Fruit fly (Drosophila melanogaster) whole organism, prepupa: ENCODE data around the gene ProRS-m.
A peak's percentile ranks its signal among the peaks of the same experiment; 100 is the strongest.

Experiments used
- CG10631 ChIP-seq: fragments of 200-800 bp; sonication (Bioruptor generic); optimal IDR thresholded peaks from 2 replicates; lab custom pipeline; 2016; ENCODE audit warnings: missing biosample characterization, missing genetic modification characterization
- CG10669 ChIP-seq: fragments of 200-800 bp; sonication (Bioruptor generic); optimal IDR thresholded peaks from 3 replicates; lab custom pipeline; 2018; ENCODE audit warnings: missing biosample characterization, mild to moderate bottlenecking, missing genetic modification characterization, moderate library complexity
- CG11902 ChIP-seq: fragments of 200-800 bp; sonication (Bioruptor generic); optimal IDR thresholded peaks from 3 replicates; lab custom pipeline; 2016; ENCODE audit warnings: missing biosample characterization, missing genetic modification characterization
- CG15336 ChIP-seq: fragments of 200-800 bp; sonication (Bioruptor generic); IDR thresholded peaks from 2 replicates; pipeline ENCODE4 v1.3.6; 2022; ENCODE audit warnings: missing biosample characterization, missing genetic modification characterization
- CG3032 ChIP-seq: fragments of 200-800 bp; optimal IDR thresholded peaks from 2 replicates; lab custom pipeline; 2019; ENCODE audit warnings: missing biosample characterization, mild to moderate bottlenecking, missing genetic modification characterization, moderate library complexity
- CG31627 ChIP-seq: fragments of 200-800 bp; sonication (Bioruptor generic); optimal IDR thresholded peaks from 3 replicates; lab custom pipeline; 2016; ENCODE audit warnings: missing biosample characterization, missing genetic modification characterization
- CG32006 ChIP-seq: fragments of 200-800 bp; sonication (Bioruptor generic); optimal IDR thresholded peaks from 3 replicates; lab custom pipeline; 2017; ENCODE audit warnings: missing biosample characterization, mild to moderate bottlenecking, missing genetic modification characterization
- CG34406 ChIP-seq: fragments of 200-800 bp; sonication (Bioruptor generic); optimal IDR thresholded peaks from 3 replicates; lab custom pipeline; 2016; ENCODE audit warnings: missing biosample characterization, missing genetic modification characterization
- CG6163 ChIP-seq: fragments of 200-800 bp; sonication (Bioruptor generic); IDR thresholded peaks from 3 replicates; pipeline ENCODE4 v1.3.6; 2022; ENCODE audit warnings: missing biosample characterization, missing genetic modification characterization
- CG6276 ChIP-seq: fragments of 200-800 bp; sonication (Bioruptor generic); optimal IDR thresholded peaks from 2 replicates; lab custom pipeline; 2017; ENCODE audit warnings: missing biosample characterization, mild to moderate bottlenecking, missing genetic modification characterization
- CG6808 ChIP-seq: fragments of 200-800 bp; sonication (Bioruptor generic); optimal IDR thresholded peaks from 3 replicates; lab custom pipeline; 2017; ENCODE audit warnings: missing biosample characterization, missing genetic modification characterization, mild to moderate bottlenecking, moderate library complexity, missing genetic modification reagents
- CG6854 ChIP-seq: fragments of 200-800 bp; sonication (Bioruptor generic); optimal IDR thresholded peaks from 2 replicates; lab custom pipeline; 2017; ENCODE audit warnings: missing biosample characterization, mild to moderate bottlenecking, missing genetic modification characterization
- CG7368 ChIP-seq: fragments of 200-800 bp; sonication (Bioruptor generic); optimal IDR thresholded peaks from 3 replicates; lab custom pipeline; 2016; ENCODE audit warnings: missing biosample characterization, missing genetic modification characterization
- CG8119 ChIP-seq: fragments of 200-800 bp; sonication (Bioruptor generic); IDR thresholded peaks from 3 replicates; pipeline ENCODE4 v1.3.6; 2022; ENCODE audit warnings: missing biosample characterization, missing genetic modification characterization
- CG9139 ChIP-seq: fragments of 200-800 bp; sonication (Bioruptor generic); optimal IDR thresholded peaks from 3 replicates; lab custom pipeline; 2017; ENCODE audit warnings: missing biosample characterization, mild to moderate bottlenecking, missing genetic modification characterization
- Eip75B ChIP-seq: fragments of 200-800 bp; sonication (Bioruptor generic); optimal IDR thresholded peaks from 3 replicates; lab custom pipeline; 2016; ENCODE audit warnings: missing biosample characterization, missing genetic modification characterization
- Eip78C ChIP-seq: fragments of 200-800 bp; sonication (Bioruptor generic); peaks from one replicate; lab custom pipeline; 2016; ENCODE audit warnings: missing biosample characterization, missing genetic modification characterization
- Ets21C ChIP-seq: fragments of 200-800 bp; sonication (Bioruptor generic); optimal IDR thresholded peaks from 3 replicates; lab custom pipeline; 2016; ENCODE audit warnings: missing biosample characterization, missing genetic modification characterization
- Ets96B ChIP-seq: fragments of 200-800 bp; optimal IDR thresholded peaks from 2 replicates; lab custom pipeline; 2019; ENCODE audit warnings: missing biosample characterization, mild to moderate bottlenecking, missing genetic modification characterization, moderate library complexity
- Hr39 ChIP-seq: fragments of 200-800 bp; sonication (Bioruptor generic); optimal IDR thresholded peaks from 2 replicates; lab custom pipeline; 2016; ENCODE audit warnings: missing biosample characterization, missing genetic modification characterization
- Lpt ChIP-seq: fragments of 200-800 bp; sonication (Bioruptor generic); optimal IDR thresholded peaks from 3 replicates; lab custom pipeline; 2016; ENCODE audit warnings: missing biosample characterization, missing genetic modification characterization
- Met ChIP-seq: fragments of 200-800 bp; sonication (Bioruptor generic); optimal IDR thresholded peaks from 3 replicates; lab custom pipeline; 2016; ENCODE audit warnings: missing biosample characterization, missing genetic modification characterization
- Smox ChIP-seq: fragments of 200-800 bp; sonication (Bioruptor generic); optimal IDR thresholded peaks from 3 replicates; lab custom pipeline; 2016; ENCODE audit warnings: missing biosample characterization, missing genetic modification characterization
- achi ChIP-seq: fragments of 200-800 bp; sonication (Bioruptor generic); optimal IDR thresholded peaks from 3 replicates; lab custom pipeline; 2016; ENCODE audit warnings: missing biosample characterization, missing genetic modification characterization
- acj6 ChIP-seq: fragments of 200-800 bp; sonication (Bioruptor generic); optimal IDR thresholded peaks from 3 replicates; lab custom pipeline; 2016; ENCODE audit warnings: missing biosample characterization, missing genetic modification characterization
- cyc ChIP-seq: fragments of 200-800 bp; sonication (Bioruptor generic); optimal IDR thresholded peaks from 3 replicates; lab custom pipeline; 2016; ENCODE audit warnings: missing biosample characterization, missing genetic modification characterization
- dsx ChIP-seq: fragments of 200-800 bp; optimal IDR thresholded peaks from 3 replicates; lab custom pipeline; 2019; ENCODE audit warnings: missing biosample characterization, mild to moderate bottlenecking, missing genetic modification characterization, moderate library complexity; ENCODE audit not compliant: poor library complexity, severe bottlenecking
- eg ChIP-seq: fragments of 200-800 bp; sonication (Bioruptor generic); IDR thresholded peaks from 3 replicates; pipeline ENCODE4 v1.3.6; 2022; ENCODE audit warnings: missing biosample characterization, missing genetic modification characterization
- esn ChIP-seq: fragments of 200-800 bp; sonication (Bioruptor generic); optimal IDR thresholded peaks from 2 replicates; lab custom pipeline; 2016; ENCODE audit warnings: missing biosample characterization, mild to moderate bottlenecking, missing genetic modification characterization, moderate library complexity
- fd85E ChIP-seq: fragments of 200-800 bp; sonication (Bioruptor generic); optimal IDR thresholded peaks from 3 replicates; lab custom pipeline; 2016; ENCODE audit warnings: missing biosample characterization, missing genetic modification characterization
- fkh ChIP-seq: fragments of 200-800 bp; sonication (Bioruptor generic); optimal IDR thresholded peaks from 3 replicates; lab custom pipeline; 2017; ENCODE audit warnings: missing biosample characterization, mild to moderate bottlenecking, missing genetic modification characterization, moderate library complexity
- lz ChIP-seq: fragments of 200-800 bp; sonication (Bioruptor generic); optimal IDR thresholded peaks from 3 replicates; lab custom pipeline; 2016; ENCODE audit warnings: missing biosample characterization, missing genetic modification characterization
- ss ChIP-seq, 2 experiments: fragments of 200-800 bp; sonication (Bioruptor generic); optimal IDR thresholded peaks; 2 replicates in 1 of 2; 3 replicates in 1 of 2; lab custom pipeline; 2017 to 2018; ENCODE audit warnings: mild to moderate bottlenecking in 2 of 2, missing biosample characterization in 2 of 2, missing genetic modification characterization in 2 of 2, moderate library complexity in 1 of 2
- svp ChIP-seq: fragments of 200-800 bp; sonication (Bioruptor generic); peaks from one replicate; lab custom pipeline; 2016; ENCODE audit warnings: missing biosample characterization, missing genetic modification characterization
- topi ChIP-seq: fragments of 200-800 bp; sonication (Bioruptor generic); optimal IDR thresholded peaks from 3 replicates; lab custom pipeline; 2016; ENCODE audit warnings: missing biosample characterization, missing genetic modification characterization
- vri ChIP-seq: fragments of 200-800 bp; sonication (Bioruptor generic); optimal IDR thresholded peaks from 3 replicates; lab custom pipeline; 2016; ENCODE audit warnings: missing biosample characterization, mild to moderate bottlenecking, missing genetic modification characterization

The ProRS-m gene

dm6 chr3L:2651800-2652199, at the start of gene ProRS-m, which contains the start of the genes CG42304 and Snup (continued):
- TF ChIP-seq eg (GFP tag; lab: Robert Waterston, UW) (peak; percentile 53; the same call in 2 of the 3 replicates), acj6 (no peak), ss (GFP tag; optimal IDR thresholded peaks at IDR 0.05; lab: Kevin White, UChicago) (no peak), CG9139 (GFP tag; lab: Kevin White, UChicago) (no peak), CG11902 (GFP tag; lab: Kevin White, UChicago) (peak; percentile 37), Ets21C (GFP tag; lab: Kevin White, UChicago) (no peak), CG7368 (GFP tag; lab: Kevin White, UChicago) (peak; percentile 21)

dm6 chr3L:2661322-2661721, 9.7 kb upstream of the ProRS-m start, which contains the start of gene CG33234:
CG33234 (plus strand) TSS chr3L:2661622.
- no peak for TF ChIP-seq CG7368 (GFP tag; lab: Kevin White, UChicago)
- no peak for TF ChIP-seq CG10669
- no peak for TF ChIP-seq CG6276 (GFP tag; lab: Kevin White, UChicago)
- no peak for TF ChIP-seq CG6854
- TF ChIP-seq CG32006 (GFP tag; lab: Kevin White, UChicago) = no peak
- TF ChIP-seq esn (GFP tag; lab: Kevin White, UChicago) = no peak
- TF ChIP-seq, all 60 proteins: peak for 0

- TF ChIP-seq cyc (GFP tag; lab: Kevin White, UChicago) = no peak
- TF ChIP-seq Lpt (GFP tag; lab: Kevin White, UChicago) = no peak
- TF ChIP-seq CG10631 (GFP tag; lab: Kevin White, UChicago) = no peak
- TF ChIP-seq Smox (GFP tag; lab: Kevin White, UChicago) = no peak
- TF ChIP-seq fd85E (GFP tag; lab: Kevin White, UChicago) = no peak
- TF ChIP-seq Eip78C (GFP tag; lab: Kevin White, UChicago) = no peak
- TF ChIP-seq CG31627 (GFP tag; lab: Kevin White, UChicago) = no peak
- TF ChIP-seq CG7368 (GFP tag; lab: Kevin White, UChicago) = no peak
- no peak for TF ChIP-seq CG3032
- TF ChIP-seq acj6 = no peak
- TF ChIP-seq Hr39 = no peak
- no peak for TF ChIP-seq svp (GFP tag; lab: Kevin White, UChicago)
- TF ChIP-seq, all 60 proteins: peak for 0
Observed at dm6 chr3L:2659339-2659738, 7.7 kb upstream of the ProRS-m start, which contains the start of gene CG33233. CG33233 (plus strand) TSS chr3L:2659639.

DNA sequence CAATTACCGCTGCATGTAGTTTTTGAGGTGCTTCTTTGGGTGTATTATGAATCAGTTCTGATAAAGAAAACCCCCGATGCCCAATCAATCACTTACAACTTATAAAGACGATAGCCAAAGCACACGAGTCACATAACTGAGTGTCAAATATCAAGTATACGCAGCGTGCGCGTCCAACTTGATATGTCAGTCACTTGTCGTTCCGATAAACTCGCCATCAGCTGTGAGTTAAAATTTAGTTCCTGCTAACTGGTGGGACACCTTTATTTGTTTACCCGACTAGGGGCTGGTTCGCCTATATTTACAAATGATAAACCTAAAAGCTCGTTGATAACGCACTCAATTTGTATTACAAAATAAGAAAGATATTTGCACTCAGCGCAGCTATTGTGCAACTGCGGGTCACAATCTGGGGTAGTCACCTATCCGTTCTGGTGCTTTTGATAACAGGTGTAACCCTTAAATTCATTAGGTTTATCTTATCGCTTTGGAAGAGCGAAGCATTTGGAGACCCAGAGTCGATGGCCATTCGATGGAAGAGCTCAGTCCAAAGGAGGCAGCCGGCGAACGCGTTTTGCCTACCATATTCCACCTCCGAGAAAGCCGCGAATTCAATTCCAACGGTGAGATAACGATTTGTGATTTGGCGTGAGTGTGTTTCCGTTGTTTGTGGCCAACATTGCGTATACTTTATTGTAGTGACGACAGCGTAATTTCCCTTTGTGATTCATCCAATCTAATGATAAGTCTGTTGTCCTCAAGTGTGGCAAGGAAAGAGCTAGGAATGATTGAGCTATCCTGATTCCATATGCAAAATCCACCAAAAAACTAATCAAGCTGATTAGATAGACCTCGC, 3.9 kb downstream of the ProRS-m start, which contains the start of gene CG1246:
CG1246 (plus strand) TSS at position 526 of the 856 bp plus-strand sequence.
- TF ChIP-seq vri (GFP tag; lab: Kevin White, UChicago) (peak; percentile 96), fkh (peak; percentile 70), Ets96B (tag; lab: Kevin White, UChicago) (no peak), CG6276 (GFP tag; lab: Kevin White, UChicago) (no peak), dsx (GFP tag; lab: Kevin White, UChicago) (no peak), acj6 (no peak), topi (no peak), CG15336 (GFP tag; lab: Robert Waterston, UW) (no peak)

DNA sequence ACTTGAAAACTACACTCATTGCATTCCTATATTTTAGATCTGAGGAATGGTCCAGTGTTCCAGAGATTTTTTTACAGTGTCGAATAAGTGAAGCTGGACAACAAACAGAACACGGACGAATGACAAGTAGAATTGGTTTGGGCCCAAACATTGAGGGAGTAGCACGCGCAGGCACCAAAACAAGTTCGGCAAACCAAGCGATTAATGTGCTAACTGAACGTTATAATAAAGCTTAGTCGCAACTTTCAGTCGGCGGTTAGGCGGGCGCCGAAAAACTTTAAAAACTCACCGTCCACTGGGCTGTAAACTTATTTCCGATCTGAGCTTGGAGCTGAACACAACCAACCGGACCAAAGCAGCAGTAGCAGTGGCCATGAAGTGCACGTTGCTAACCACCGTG, 6.6 kb downstream of the ProRS-m start, which contains the start of gene CG1143:
CG1143 (plus strand) TSS at position 301 of the 400 bp plus-strand sequence.
- no peak for TF ChIP-seq lz (GFP tag; lab: Kevin White, UChicago)
- TF ChIP-seq eg (GFP tag; lab: Robert Waterston, UW) = no peak
- no peak for TF ChIP-seq Eip75B (GFP tag; lab: Kevin White, UChicago)
- TF ChIP-seq CG10669 = no peak
- no peak for TF ChIP-seq Met (GFP tag; lab: Kevin White, UChicago)
- TF ChIP-seq CG7368 (GFP tag; lab: Kevin White, UChicago) = no peak
- no peak for TF ChIP-seq CG8119
- no peak for TF ChIP-seq CG3032
- TF ChIP-seq CG34406 (GFP tag; lab: Kevin White, UChicago) = no peak
- no peak for TF ChIP-seq CG6808 (GFP tag; lab: Kevin White, UChicago)
- no peak for TF ChIP-seq CG6276 (GFP tag; lab: Kevin White, UChicago)
- TF ChIP-seq achi (GFP tag; lab: Kevin White, UChicago) = no peak
- TF ChIP-seq CG6163 (GFP tag; lab: Robert Waterston, UW) = no peak
